Worm (Caenorhabditis elegans): Measurements from ENCODE around the gene F47B8.8.

DNA sequence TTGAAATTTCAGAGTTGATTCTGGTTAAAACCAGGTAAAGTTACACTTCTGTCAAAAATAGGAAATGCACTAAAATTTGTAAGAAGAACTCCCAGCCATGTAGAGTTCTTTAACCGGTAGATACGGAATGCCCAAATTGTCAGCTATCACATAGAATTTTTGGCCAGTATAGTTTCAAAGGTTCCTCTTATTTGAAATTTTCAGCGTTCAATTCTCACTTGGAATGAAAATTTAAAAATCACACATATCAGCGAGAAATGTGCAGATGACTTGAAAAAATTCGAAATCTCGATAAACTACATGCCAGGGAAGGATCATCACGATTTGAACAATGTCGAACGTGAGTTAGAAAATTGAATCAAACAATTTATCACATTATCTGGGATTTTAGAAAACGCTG, 35.0 kb upstream of the F47B8.8 start, which contains the start of gene F14D7.3:
- no peak for TF ChIP-seq ztf-11 (tag; optimal IDR thresholded peaks at IDR 0.05)
- no peak for TF ChIP-seq nhr-28 (tag; optimal IDR thresholded peaks at IDR 0.05)
- TF ChIP-seq mab-5 (tag; optimal IDR thresholded peaks at IDR 0.05) = no peak
- no peak for TF ChIP-seq lin-13 (tag; optimal IDR thresholded peaks at IDR 0.05)
- no peak for TF ChIP-seq nhr-76 (tag; optimal IDR thresholded peaks at IDR 0.05)
- no peak for TF ChIP-seq ces-1 (GFP tag; optimal IDR thresholded peaks at IDR 0.05)
- TF ChIP-seq flh-1 (GFP tag; optimal IDR thresholded peaks at IDR 0.05) = no peak
- no peak for TF ChIP-seq nhr-237 (tag; optimal IDR thresholded peaks at IDR 0.05)
- no peak for TF ChIP-seq snpc-4 (tag; optimal IDR thresholded peaks at IDR 0.05)
- no peak for TF ChIP-seq pha-4 (tag; optimal IDR thresholded peaks at IDR 0.05)
- no peak for TF ChIP-seq cnd-1 (tag; optimal IDR thresholded peaks at IDR 0.05)
- TF ChIP-seq bed-3 (GFP tag; optimal IDR thresholded peaks at IDR 0.05) = no peak
- no peak for TF ChIP-seq unc-39 (tag; optimal IDR thresholded peaks at IDR 0.05)
